Worm (Caenorhabditis elegans) whole organism, L1 larva: ENCODE measurements around the gene pqn-25.

Source experiments
- C04F5.9 ChIP-seq: sonication (generic microtip); optimal IDR thresholded peaks from 2 replicates; lab custom pipeline; 2016; ENCODE audit warnings: missing genetic modification characterization, missing compliant biosample characterization
- C16A3.4 ChIP-seq: fragments of 150-350 bp; optimal IDR thresholded peaks from 2 replicates; lab custom pipeline; 2014; ENCODE audit warnings: missing biosample characterization, missing genetic modification characterization
- F16B12.6 ChIP-seq: fragments of 150-350 bp; optimal IDR thresholded peaks from 2 replicates; lab custom pipeline; 2014; ENCODE audit warnings: missing biosample characterization, missing genetic modification characterization
- alr-1 ChIP-seq: fragments of 200-800 bp; sonication (Bioruptor generic); optimal IDR thresholded peaks from 2 replicates; lab custom pipeline; 2018; ENCODE audit warnings: borderline replicate concordance, mild to moderate bottlenecking, missing genetic modification characterization, missing compliant biosample characterization
- ama-1 ChIP-seq: fragments of 150-350 bp; optimal IDR thresholded peaks from 2 replicates; lab custom pipeline; 2014
- ceh-8 ChIP-seq: fragments of 200-800 bp; sonication (Bioruptor generic); optimal IDR thresholded peaks from 2 replicates; lab custom pipeline; 2018; ENCODE audit warnings: mild to moderate bottlenecking, missing genetic modification characterization, moderate library complexity, missing compliant biosample characterization
- ceh-82 ChIP-seq, 3 experiments: fragments of 150-350 bp in 1 of 3; sonication (generic microtip) in 2 of 3; optimal IDR thresholded peaks; 2 replicates each; lab custom pipeline; 2014 to 2017; ENCODE audit warnings: missing biosample characterization in 3 of 3, missing genetic modification characterization in 3 of 3
- ceh-88 ChIP-seq: fragments of 200-800 bp; sonication (Bioruptor generic); IDR thresholded peaks from 2 replicates; pipeline ENCODE4 v1.3.6; 2022; ENCODE audit warnings: missing genetic modification characterization, missing compliant biosample characterization
- ces-1 ChIP-seq: fragments of 150-350 bp; optimal IDR thresholded peaks from 2 replicates; lab custom pipeline; 2014; ENCODE audit warnings: missing biosample characterization, missing genetic modification reagents, missing genetic modification characterization
- dpl-1 ChIP-seq, 3 experiments: fragments of 150-350 bp in 2 of 3; sonication (generic microtip) in 1 of 3; optimal IDR thresholded peaks; 2 replicates each; lab custom pipeline; 2014 to 2017; ENCODE audit warnings: missing biosample characterization in 3 of 3, missing genetic modification characterization in 3 of 3, missing genetic modification reagents in 3 of 3
- dsc-1 ChIP-seq: sonication (generic microtip); optimal IDR thresholded peaks from 2 replicates; lab custom pipeline; 2016; ENCODE audit warnings: mild to moderate bottlenecking, missing genetic modification characterization, missing compliant biosample characterization
- efl-1 ChIP-seq, 4 experiments: fragments of 150-350 bp; optimal IDR thresholded peaks in 3 of 4; peaks in 1 of 4; 1 replicate in 1 of 4; 2 replicates in 3 of 4; lab custom pipeline; 2014; ENCODE audit warnings: missing biosample characterization in 2 of 4, missing genetic modification characterization in 2 of 4, missing genetic modification reagents in 2 of 4
- egl-13 ChIP-seq: sonication (generic microtip); optimal IDR thresholded peaks from 2 replicates; lab custom pipeline; 2016; ENCODE audit warnings: missing genotype, missing genetic modification reagents, missing genetic modification characterization, missing compliant biosample characterization
- egl-27 ChIP-seq, 2 experiments: fragments of 150-350 bp in 1 of 2; sonication (generic microtip); optimal IDR thresholded peaks; 3 replicates each; lab custom pipeline; 2017 to 2018; ENCODE audit warnings: missing biosample characterization in 2 of 2, missing genetic modification characterization in 2 of 2, missing genetic modification reagents in 2 of 2
- ets-5 ChIP-seq: fragments of 200-800 bp; sonication (Bioruptor generic); IDR thresholded peaks from 2 replicates; pipeline ENCODE4 v1.3.6; 2022; ENCODE audit warnings: missing genetic modification characterization, missing compliant biosample characterization
- fkh-4 ChIP-seq: sonication (generic microtip); optimal IDR thresholded peaks from 2 replicates; lab custom pipeline; 2016; ENCODE audit warnings: missing compliant biosample characterization, missing genetic modification characterization, borderline replicate concordance
- fkh-8 ChIP-seq: sonication (generic microtip); optimal IDR thresholded peaks from 2 replicates; lab custom pipeline; 2016; ENCODE audit warnings: mild to moderate bottlenecking, missing genetic modification characterization, missing compliant biosample characterization
- fos-1 ChIP-seq: fragments of 150-350 bp; optimal IDR thresholded peaks from 2 replicates; lab custom pipeline; 2014; ENCODE audit warnings: missing biosample characterization, missing genetic modification characterization
- grh-1 ChIP-seq: fragments of 200-800 bp; sonication (Bioruptor generic); IDR thresholded peaks from 2 replicates; pipeline ENCODE4 v1.3.6; 2022; ENCODE audit warnings: missing genetic modification reagents, missing genetic modification characterization, missing compliant biosample characterization
- hlh-17 ChIP-seq: fragments of 200-800 bp; sonication (Bioruptor generic); optimal IDR thresholded peaks from 2 replicates; lab custom pipeline; 2018; ENCODE audit warnings: missing genetic modification characterization, mild to moderate bottlenecking, missing compliant biosample characterization, moderate library complexity, borderline replicate concordance
- hlh-4 ChIP-seq: sonication (generic microtip); optimal IDR thresholded peaks from 2 replicates; lab custom pipeline; 2016; ENCODE audit warnings: mild to moderate bottlenecking, missing genetic modification characterization, missing compliant biosample characterization
- hpl-2 ChIP-seq: fragments of 150-350 bp; optimal IDR thresholded peaks from 2 replicates; lab custom pipeline; 2014; ENCODE audit warnings: missing biosample characterization, missing genetic modification reagents, missing genetic modification characterization
- isw-1 ChIP-seq: fragments of 200-800 bp; sonication (Bioruptor generic); IDR thresholded peaks from 2 replicates; pipeline ENCODE4 v1.3.6; 2022; ENCODE audit warnings: missing genetic modification characterization, missing compliant biosample characterization
- jun-1 ChIP-seq: fragments of 150-350 bp; optimal IDR thresholded peaks from 2 replicates; lab custom pipeline; 2014; ENCODE audit warnings: missing biosample characterization, missing genetic modification reagents, missing genetic modification characterization
- lin-13 ChIP-seq: fragments of 150-350 bp; optimal IDR thresholded peaks from 2 replicates; lab custom pipeline; 2014; ENCODE audit warnings: missing biosample characterization, missing genetic modification reagents, missing genetic modification characterization
- lin-15B ChIP-seq: fragments of 150-350 bp; sonication (generic microtip); optimal IDR thresholded peaks from 3 replicates; lab custom pipeline; 2014; ENCODE audit warnings: missing biosample characterization, missing genetic modification characterization
- lin-39 ChIP-seq: fragments of 150-350 bp; optimal IDR thresholded peaks from 2 replicates; lab custom pipeline; 2014; ENCODE audit warnings: missing biosample characterization, missing genetic modification reagents, missing genetic modification characterization
- lir-3 ChIP-seq: sonication (generic microtip); optimal IDR thresholded peaks from 2 replicates; lab custom pipeline; 2016; ENCODE audit warnings: mild to moderate bottlenecking, missing genetic modification characterization, moderate library complexity, missing compliant biosample characterization; ENCODE audit not compliant: poor library complexity
- lsy-2 ChIP-seq, 2 experiments: fragments of 150-350 bp; optimal IDR thresholded peaks; 2 replicates each; lab custom pipeline; 2014; ENCODE audit warnings: missing biosample characterization in 2 of 2, missing genetic modification characterization in 2 of 2
- mef-2 ChIP-seq: fragments of 150-350 bp; optimal IDR thresholded peaks from 2 replicates; lab custom pipeline; 2014; ENCODE audit warnings: missing biosample characterization, missing genetic modification characterization
- nhr-12 ChIP-seq: sonication (generic microtip); optimal IDR thresholded peaks from 2 replicates; lab custom pipeline; 2017; ENCODE audit warnings: missing biosample characterization, missing genetic modification characterization
- nhr-19 ChIP-seq: fragments of 200-800 bp; sonication (Bioruptor generic); conservative IDR thresholded peaks from 2 replicates; pipeline ENCODE4 v1.3.6; 2022; ENCODE audit warnings: missing genetic modification characterization, missing compliant biosample characterization
- nhr-20 ChIP-seq: sonication (generic microtip); optimal IDR thresholded peaks from 2 replicates; lab custom pipeline; 2016; ENCODE audit warnings: mild to moderate bottlenecking, missing genetic modification characterization, missing compliant biosample characterization
- nhr-237 ChIP-seq: fragments of 150-350 bp; optimal IDR thresholded peaks from 2 replicates; lab custom pipeline; 2014; ENCODE audit warnings: missing biosample characterization, missing genetic modification characterization
- nhr-28 ChIP-seq: fragments of 150-350 bp; optimal IDR thresholded peaks from 2 replicates; lab custom pipeline; 2014; ENCODE audit warnings: missing biosample characterization, missing genetic modification characterization
- nhr-77 ChIP-seq: fragments of 150-350 bp; optimal IDR thresholded peaks from 2 replicates; lab custom pipeline; 2014; ENCODE audit warnings: missing biosample characterization, missing genetic modification characterization
- nhr-85 ChIP-seq: sonication (generic microtip); peaks from one replicate; lab custom pipeline; 2016; ENCODE audit warnings: missing genetic modification characterization, inconsistent platforms, missing compliant biosample characterization
- nhr-90 ChIP-seq: sonication (generic microtip); optimal IDR thresholded peaks from 2 replicates; lab custom pipeline; 2016; ENCODE audit warnings: mild to moderate bottlenecking, missing genetic modification characterization, missing compliant biosample characterization; ENCODE audit not compliant: poor library complexity
- pax-3 ChIP-seq: fragments of 200-800 bp; sonication (Bioruptor generic); optimal IDR thresholded peaks from 2 replicates; lab custom pipeline; 2018; ENCODE audit warnings: mild to moderate bottlenecking, missing genetic modification characterization, moderate library complexity, missing compliant biosample characterization
- pqm-1 ChIP-seq: sonication (generic microtip); optimal IDR thresholded peaks from 3 replicates; lab custom pipeline; 2017; ENCODE audit warnings: missing biosample characterization, missing genetic modification characterization
- rnt-1 ChIP-seq: sonication (generic microtip); optimal IDR thresholded peaks from 2 replicates; lab custom pipeline; 2016; ENCODE audit warnings: mild to moderate bottlenecking, missing genetic modification characterization, moderate library complexity, missing compliant biosample characterization
- snpc-4 ChIP-seq: fragments of 150-350 bp; optimal IDR thresholded peaks from 2 replicates; lab custom pipeline; 2014; ENCODE audit warnings: missing biosample characterization, missing genetic modification characterization
- snu-23 ChIP-seq: sonication (generic microtip); optimal IDR thresholded peaks from 2 replicates; lab custom pipeline; 2016; ENCODE audit warnings: missing genetic modification characterization, missing compliant biosample characterization
- sox-4 ChIP-seq: sonication (generic microtip); optimal IDR thresholded peaks from 2 replicates; lab custom pipeline; 2016; ENCODE audit warnings: missing genetic modification characterization, missing compliant biosample characterization
- sptf-1 ChIP-seq: fragments of 150-350 bp; optimal IDR thresholded peaks from 2 replicates; lab custom pipeline; 2014; ENCODE audit warnings: missing biosample characterization, missing genetic modification characterization
- sup-37 ChIP-seq: fragments of 200-800 bp; sonication (Bioruptor generic); optimal IDR thresholded peaks from 2 replicates; lab custom pipeline; 2018; ENCODE audit warnings: mild to moderate bottlenecking, missing genetic modification characterization, missing compliant biosample characterization
- swsn-7 ChIP-seq: sonication (generic microtip); optimal IDR thresholded peaks from 2 replicates; lab custom pipeline; 2016; ENCODE audit warnings: missing genetic modification characterization, missing compliant biosample characterization
- tbx-2 ChIP-seq: sonication (generic microtip); optimal IDR thresholded peaks from 2 replicates; lab custom pipeline; 2016; ENCODE audit warnings: missing genetic modification characterization, missing compliant biosample characterization
- unc-62 ChIP-seq: fragments of 150-350 bp; optimal IDR thresholded peaks from 2 replicates; lab custom pipeline; 2014; ENCODE audit warnings: missing biosample characterization, missing genetic modification reagents, missing genetic modification characterization
- unc-86 ChIP-seq: sonication (generic microtip); optimal IDR thresholded peaks from 2 replicates; lab custom pipeline; 2016; ENCODE audit warnings: missing genetic modification characterization, missing compliant biosample characterization
- vab-15 ChIP-seq: sonication (generic microtip); optimal IDR thresholded peaks from 2 replicates; lab custom pipeline; 2017; ENCODE audit warnings: missing genotype, mild to moderate bottlenecking, missing genetic modification characterization, missing compliant biosample characterization
- xbp-1 ChIP-seq: sonication (generic microtip); optimal IDR thresholded peaks from 2 replicates; lab custom pipeline; 2016; ENCODE audit warnings: missing genetic modification characterization, missing compliant biosample characterization
- zag-1 ChIP-seq: fragments of 150-350 bp; optimal IDR thresholded peaks from 2 replicates; lab custom pipeline; 2014; ENCODE audit warnings: missing biosample characterization, missing genetic modification characterization

pqn-25 gene

DNA sequence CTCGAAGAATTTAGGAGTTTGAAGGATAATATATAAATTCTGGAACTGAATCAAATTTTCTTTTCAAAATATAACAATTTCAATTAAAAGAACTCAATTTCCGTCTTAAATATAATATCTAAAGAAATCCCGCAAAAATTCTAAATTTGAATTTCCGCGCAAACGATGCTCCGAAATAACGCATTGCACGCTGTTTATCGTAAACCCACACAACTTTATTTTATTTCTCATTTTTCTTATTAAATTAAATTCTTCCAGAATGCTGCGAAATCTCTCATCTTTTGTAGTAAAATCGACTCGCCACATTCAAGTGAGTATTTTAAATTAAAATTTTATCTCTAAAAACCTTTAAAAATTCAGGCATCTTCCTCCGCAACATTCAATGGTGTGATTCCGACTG lies 13.4 kb downstream of the pqn-25 start, which contains the start of gene R02F2.9 (continued):
- peak; percentile 53; the same call in 1 of the 2 replicates for TF ChIP-seq grh-1
- TF ChIP-seq efl-1 (optimal IDR thresholded peaks at IDR 0.05; lab: Kevin White, UChicago), result peak; percentile 62 to 93
- TF ChIP-seq efl-1 (GFP tag; optimal IDR thresholded peaks at IDR 0.05 in 1 of 2; lab: Kevin White, UChicago), result peak; percentile 94 to 99
- TF ChIP-seq sptf-1 (tag; lab: Kevin White, UChicago), result no peak
- no peak for TF ChIP-seq pax-3
- TF ChIP-seq lin-13, result peak; percentile 29
- TF ChIP-seq nhr-90 (tag; lab: Kevin White, UChicago), result peak; percentile 46
- TF ChIP-seq fkh-8 (tag; lab: Kevin White, UChicago), result peak; percentile 41
- no peak for TF ChIP-seq ceh-88 (GFP tag; lab: Robert Waterston, UW)
- TF ChIP-seq sup-37 (GFP tag; lab: Kevin White, UChicago), result no peak
- TF ChIP-seq snu-23 (GFP tag; lab: Kevin White, UChicago), result peak; percentile 74
- TF ChIP-seq ama-1 (lab: Kevin White, UChicago), result no peak
- peak; percentile 70 for TF ChIP-seq tbx-2
- peak; percentile 32 for TF ChIP-seq lin-15B (tag; lab: Kevin White, UChicago)
- no peak for TF ChIP-seq mef-2
- TF ChIP-seq hlh-4, result no peak
- TF ChIP-seq egl-27 (tag; optimal IDR thresholded peaks at IDR 0.05; lab: Kevin White, UChicago), result no peak
- TF ChIP-seq nhr-85, result peak; percentile 75
- TF ChIP-seq unc-86 (tag; lab: Kevin White, UChicago), result peak; percentile 59
- peak; percentile 71 for TF ChIP-seq swsn-7 (tag; lab: Kevin White, UChicago)
- TF ChIP-seq C16A3.4, result peak; percentile 42
- no peak for TF ChIP-seq fkh-4
- no peak for TF ChIP-seq ces-1 (GFP tag; lab: Kevin White, UChicago)
- TF ChIP-seq F16B12.6, result no peak
- peak in 2 of 3 experiments; percentile 44 to 57 for TF ChIP-seq ceh-82 (tag; optimal IDR thresholded peaks at IDR 0.05; lab: Kevin White, UChicago)
- TF ChIP-seq alr-1 (tag; lab: Kevin White, UChicago), result no peak
- TF ChIP-seq hpl-2 (GFP tag; lab: Kevin White, UChicago), result no peak
- peak; percentile 50 for TF ChIP-seq rnt-1 (tag; lab: Kevin White, UChicago)
- peak; percentile 49 for TF ChIP-seq lir-3 (tag; lab: Kevin White, UChicago)
- TF ChIP-seq sox-4 (tag; lab: Kevin White, UChicago), result no peak
- no peak for TF ChIP-seq nhr-28 (tag; lab: Kevin White, UChicago)
- no peak for TF ChIP-seq nhr-237 (tag; lab: Kevin White, UChicago)
- no peak for TF ChIP-seq unc-62
- peak; percentile 75 for TF ChIP-seq dsc-1
- TF ChIP-seq hlh-17 (GFP tag; lab: Kevin White, UChicago), result no peak
- TF ChIP-seq nhr-19 (GFP tag; lab: Robert Waterston, UW), result peak; percentile 69
- peak; percentile 54 for TF ChIP-seq isw-1
- TF ChIP-seq jun-1 (tag; lab: Kevin White, UChicago), result no peak
- peak; percentile 16 for TF ChIP-seq lin-39 (tag; lab: Kevin White, UChicago)
- no peak for TF ChIP-seq fos-1
- peak; percentile 91 to 95 (median 94) for TF ChIP-seq dpl-1 (GFP tag; optimal IDR thresholded peaks at IDR 0.05; lab: Kevin White, UChicago)
- no peak for TF ChIP-seq ceh-8 (GFP tag; lab: Kevin White, UChicago)
- no peak for TF ChIP-seq nhr-12 (tag; lab: Kevin White, UChicago)
- peak; percentile 75 to 80 for TF ChIP-seq lsy-2 (tag; optimal IDR thresholded peaks at IDR 0.05; lab: Kevin White, UChicago)
- peak; percentile 76 for TF ChIP-seq xbp-1 (tag; lab: Kevin White, UChicago)
- TF ChIP-seq vab-15, result no peak
- peak; percentile 17 for TF ChIP-seq snpc-4 (tag; lab: Kevin White, UChicago)
- TF ChIP-seq pqm-1, result no peak
- peak; percentile 5 for TF ChIP-seq C04F5.9 (tag; lab: Kevin White, UChicago)
- TF ChIP-seq nhr-20 (tag; lab: Kevin White, UChicago), result peak; percentile 72
- no peak for TF ChIP-seq ets-5
- TF ChIP-seq nhr-77 (tag; lab: Kevin White, UChicago), result no peak
- peak; percentile 21 for TF ChIP-seq egl-13 (tag; lab: Kevin White, UChicago)
- TF ChIP-seq zag-1 (tag; lab: Kevin White, UChicago), result no peak
